Fruit fly (Drosophila melanogaster) whole organism, embryonic: Measurements from ENCODE around the gene Spt20.

Experiments used
- CG10147 ChIP-seq: fragments of 200-800 bp; sonication (Bioruptor generic); optimal IDR thresholded peaks from 2 replicates; lab custom pipeline; 2019; ENCODE audit warnings: missing biosample characterization, mild to moderate bottlenecking, missing genetic modification characterization, moderate library complexity
- CG10979 ChIP-seq: fragments of 200-800 bp; sonication (Bioruptor generic); optimal IDR thresholded peaks from 2 replicates; lab custom pipeline; 2018; ENCODE audit warnings: missing biosample characterization, mild to moderate bottlenecking, missing genetic modification characterization, moderate library complexity
- CG11695 ChIP-seq: fragments of 200-800 bp; sonication (Bioruptor generic); IDR thresholded peaks from 3 replicates; pipeline ENCODE4 v1.3.6; 2022; ENCODE audit warnings: missing biosample characterization, missing genetic modification characterization
- CG1233 ChIP-seq: fragments of 200-800 bp; sonication (Bioruptor generic); optimal IDR thresholded peaks from 4 replicates; lab custom pipeline; 2018; ENCODE audit warnings: missing biosample characterization, mild to moderate bottlenecking, missing genetic modification characterization
- CG13775 ChIP-seq: fragments of 200-800 bp; sonication (Bioruptor generic); optimal IDR thresholded peaks from 3 replicates; lab custom pipeline; 2017; ENCODE audit warnings: missing biosample characterization, mild to moderate bottlenecking, missing genetic modification characterization
- CG13894 ChIP-seq: fragments of 200-800 bp; sonication (Bioruptor generic); optimal IDR thresholded peaks from 3 replicates; lab custom pipeline; 2018; ENCODE audit warnings: missing biosample characterization, mild to moderate bottlenecking, missing genetic modification characterization, moderate library complexity
- CG15011 ChIP-seq: fragments of 200-800 bp; sonication (Bioruptor generic); optimal IDR thresholded peaks from 3 replicates; lab custom pipeline; 2018; ENCODE audit warnings: missing biosample characterization, mild to moderate bottlenecking, missing genetic modification characterization
- CG16863 ChIP-seq: fragments of 200-800 bp; sonication (Bioruptor generic); optimal IDR thresholded peaks from 3 replicates; lab custom pipeline; 2016; ENCODE audit warnings: missing biosample characterization, missing genetic modification characterization
- CG18262 ChIP-seq: fragments of 200-800 bp; optimal IDR thresholded peaks from 3 replicates; lab custom pipeline; 2019; ENCODE audit warnings: missing biosample characterization, mild to moderate bottlenecking, missing genetic modification characterization, moderate library complexity
- CG2129 ChIP-seq: fragments of 200-800 bp; sonication (Bioruptor generic); IDR thresholded peaks from 2 replicates; pipeline ENCODE4 v1.3.6; 2022; ENCODE audit warnings: missing biosample characterization, missing genetic modification characterization; ENCODE audit not compliant: partially characterized antibody
- CG3838 ChIP-seq: fragments of 200-800 bp; sonication (Bioruptor generic); optimal IDR thresholded peaks from 3 replicates; lab custom pipeline; 2016; ENCODE audit warnings: missing biosample characterization, missing genetic modification characterization
- CG4360 ChIP-seq: fragments of 200-800 bp; sonication (Bioruptor generic); IDR thresholded peaks from 2 replicates; pipeline ENCODE4 v1.3.6; 2022; ENCODE audit warnings: missing biosample characterization, missing genetic modification characterization
- CG5180 ChIP-seq: fragments of 200-800 bp; sonication (Bioruptor generic); optimal IDR thresholded peaks from 3 replicates; lab custom pipeline; 2017; ENCODE audit warnings: missing biosample characterization, missing genetic modification characterization, mild to moderate bottlenecking, moderate library complexity, missing genetic modification reagents
- CG7357 ChIP-seq: fragments of 200-800 bp; sonication (Bioruptor generic); IDR thresholded peaks from 3 replicates; pipeline ENCODE4 v1.3.6; 2022; ENCODE audit warnings: missing biosample characterization, missing genetic modification characterization
- CG7372 ChIP-seq: fragments of 200-800 bp; sonication (Bioruptor generic); IDR thresholded peaks from 2 replicates; pipeline ENCODE4 v1.3.6; 2022; ENCODE audit warnings: missing biosample characterization, missing genetic modification characterization
- CG8944 ChIP-seq: fragments of 200-800 bp; sonication (Bioruptor generic); optimal IDR thresholded peaks from 3 replicates; lab custom pipeline; 2016; ENCODE audit warnings: missing biosample characterization, missing genetic modification characterization
- CG9797 ChIP-seq: fragments of 200-800 bp; sonication (Bioruptor generic); optimal IDR thresholded peaks from 3 replicates; lab custom pipeline; 2018; ENCODE audit warnings: missing biosample characterization, mild to moderate bottlenecking, missing genetic modification characterization
- CoRest ChIP-seq: fragments of 200-800 bp; sonication (Bioruptor generic); optimal IDR thresholded peaks from 3 replicates; lab custom pipeline; 2018; ENCODE audit warnings: missing biosample characterization, mild to moderate bottlenecking, missing genetic modification characterization, moderate library complexity
- Doc2 ChIP-seq: fragments of 200-800 bp; sonication (Bioruptor generic); IDR thresholded peaks from 2 replicates; pipeline ENCODE4 v1.3.6; 2022; ENCODE audit warnings: missing biosample characterization, missing genetic modification characterization
- HLHmδ ChIP-seq: fragments of 200-800 bp; sonication (Bioruptor generic); optimal IDR thresholded peaks from 2 replicates; lab custom pipeline; 2018; ENCODE audit warnings: missing biosample characterization, mild to moderate bottlenecking, missing genetic modification characterization, moderate library complexity
- NC2α ChIP-seq: fragments of 200-800 bp; sonication (Bioruptor generic); optimal IDR thresholded peaks from 2 replicates; lab custom pipeline; 2016; ENCODE audit warnings: missing biosample characterization, missing genetic modification characterization
- Nf-YB ChIP-seq: fragments of 200-800 bp; sonication (Bioruptor generic); optimal IDR thresholded peaks from 3 replicates; lab custom pipeline; 2019; ENCODE audit warnings: missing biosample characterization, mild to moderate bottlenecking, missing genetic modification characterization, moderate library complexity
- Oli ChIP-seq: fragments of 200-800 bp; sonication (Bioruptor generic); optimal IDR thresholded peaks from 2 replicates; lab custom pipeline; 2018; ENCODE audit warnings: missing biosample characterization, mild to moderate bottlenecking, missing genetic modification characterization, moderate library complexity
- Sin3A ChIP-seq: fragments of >200 bp; optimal IDR thresholded peaks from 2 replicates; lab custom pipeline; 2018
- Sox100B ChIP-seq: fragments of 200-800 bp; sonication (Bioruptor generic); optimal IDR thresholded peaks from 3 replicates; lab custom pipeline; 2018; ENCODE audit warnings: missing biosample characterization, mild to moderate bottlenecking, missing genetic modification characterization
- Sry-β ChIP-seq: fragments of 200-800 bp; sonication (Bioruptor generic); optimal IDR thresholded peaks from 2 replicates; lab custom pipeline; 2018; ENCODE audit warnings: missing biosample characterization, mild to moderate bottlenecking, missing genetic modification characterization, moderate library complexity
- Ssrp ChIP-seq: fragments of 200-800 bp; sonication (Bioruptor generic); optimal IDR thresholded peaks from 2 replicates; lab custom pipeline; 2018; ENCODE audit warnings: missing biosample characterization, mild to moderate bottlenecking, missing genetic modification characterization, moderate library complexity
- YL-1 ChIP-seq: fragments of 200-800 bp; sonication (Bioruptor generic); optimal IDR thresholded peaks from 3 replicates; lab custom pipeline; 2017; ENCODE audit warnings: missing biosample characterization, mild to moderate bottlenecking, missing genetic modification characterization
- ab ChIP-seq: fragments of 200-800 bp; sonication (Bioruptor generic); optimal IDR thresholded peaks from 2 replicates; lab custom pipeline; 2016; ENCODE audit warnings: missing biosample characterization, missing genetic modification characterization
- cad ChIP-seq: fragments of >200 bp; optimal IDR thresholded peaks from 2 replicates; lab custom pipeline; 2017; ENCODE audit warnings: missing biosample characterization, missing genetic modification characterization
- cato ChIP-seq: fragments of 200-800 bp; sonication (Bioruptor generic); optimal IDR thresholded peaks from 2 replicates; lab custom pipeline; 2016; ENCODE audit warnings: missing biosample characterization, missing genetic modification characterization, borderline replicate concordance
- dan ChIP-seq: fragments of 200-800 bp; sonication (Bioruptor generic); IDR thresholded peaks from 2 replicates; pipeline ENCODE4 v1.3.6; 2022; ENCODE audit warnings: missing biosample characterization, missing genetic modification characterization
- dmrt99B ChIP-seq: fragments of 200-800 bp; sonication (Bioruptor generic); optimal IDR thresholded peaks from 2 replicates; lab custom pipeline; 2018; ENCODE audit warnings: missing biosample characterization, mild to moderate bottlenecking, missing genetic modification characterization, moderate library complexity
- dysf ChIP-seq: fragments of 200-800 bp; sonication (Bioruptor generic); IDR thresholded peaks from 3 replicates; pipeline ENCODE4 v1.3.6; 2022; ENCODE audit warnings: missing biosample characterization, missing genetic modification characterization
- eyg ChIP-seq: fragments of 200-800 bp; sonication (Bioruptor generic); optimal IDR thresholded peaks from 3 replicates; lab custom pipeline; 2016; ENCODE audit warnings: missing biosample characterization, missing genetic modification characterization
- ftz-f1 ChIP-seq: fragments of 200-800 bp; sonication (Bioruptor generic); optimal IDR thresholded peaks from 2 replicates; lab custom pipeline; 2016; ENCODE audit warnings: missing biosample characterization, missing genetic modification characterization
- fu2 ChIP-seq: fragments of 200-800 bp; sonication (Bioruptor generic); optimal IDR thresholded peaks from 2 replicates; lab custom pipeline; 2016; ENCODE audit warnings: missing biosample characterization, missing genetic modification characterization
- gce ChIP-seq: fragments of 200-800 bp; sonication (Bioruptor generic); IDR thresholded peaks from 3 replicates; pipeline ENCODE4 v1.3.6; 2022; ENCODE audit warnings: missing biosample characterization, missing genetic modification characterization
- h ChIP-seq: fragments of >200 bp; optimal IDR thresholded peaks from 2 replicates; lab custom pipeline; 2017
- nau ChIP-seq: fragments of 200-800 bp; sonication (Bioruptor generic); optimal IDR thresholded peaks from 3 replicates; lab custom pipeline; 2017; ENCODE audit warnings: missing biosample characterization, mild to moderate bottlenecking, missing genetic modification characterization, missing genetic modification reagents
- nmo ChIP-seq: fragments of 200-800 bp; sonication (Bioruptor generic); optimal IDR thresholded peaks from 2 replicates; lab custom pipeline; 2018; ENCODE audit warnings: missing biosample characterization, mild to moderate bottlenecking, missing genetic modification characterization, moderate library complexity
- pb ChIP-seq: fragments of 200-800 bp; sonication (Bioruptor generic); optimal IDR thresholded peaks from 3 replicates; lab custom pipeline; 2016; ENCODE audit warnings: missing biosample characterization, missing genetic modification characterization
- pho ChIP-seq: fragments of 200-800 bp; sonication (Bioruptor generic); optimal IDR thresholded peaks from 2 replicates; lab custom pipeline; 2016; ENCODE audit warnings: missing biosample characterization, missing genetic modification characterization
- psq ChIP-seq: fragments of 200-800 bp; sonication (Bioruptor generic); optimal IDR thresholded peaks from 2 replicates; lab custom pipeline; 2017; ENCODE audit warnings: missing biosample characterization, missing genetic modification characterization
- run ChIP-seq: fragments of 200-800 bp; sonication (Bioruptor generic); optimal IDR thresholded peaks from 3 replicates; lab custom pipeline; 2018; ENCODE audit warnings: missing biosample characterization, mild to moderate bottlenecking, missing genetic modification characterization
- schlank ChIP-seq: fragments of 200-800 bp; sonication (Bioruptor generic); optimal IDR thresholded peaks from 2 replicates; lab custom pipeline; 2018; ENCODE audit warnings: missing biosample characterization, mild to moderate bottlenecking, missing genetic modification characterization
- slp2 ChIP-seq: fragments of 200-800 bp; sonication (Bioruptor generic); optimal IDR thresholded peaks from 2 replicates; lab custom pipeline; 2016; ENCODE audit warnings: missing biosample characterization, missing genetic modification characterization
- tup ChIP-seq: fragments of 200-800 bp; sonication (Bioruptor generic); optimal IDR thresholded peaks from 2 replicates; lab custom pipeline; 2016; ENCODE audit warnings: missing biosample characterization, mild to moderate bottlenecking, missing genetic modification characterization, moderate library complexity
- tx ChIP-seq: fragments of 200-800 bp; sonication (Bioruptor generic); optimal IDR thresholded peaks from 2 replicates; lab custom pipeline; 2016; ENCODE audit warnings: missing biosample characterization, missing genetic modification characterization
- unc-4 ChIP-seq: fragments of 200-800 bp; sonication (Bioruptor generic); IDR thresholded peaks from 2 replicates; pipeline ENCODE4 v1.3.6; 2022; ENCODE audit warnings: missing biosample characterization, missing genetic modification characterization; ENCODE audit not compliant: partially characterized antibody

Gene Spt20

DNA sequence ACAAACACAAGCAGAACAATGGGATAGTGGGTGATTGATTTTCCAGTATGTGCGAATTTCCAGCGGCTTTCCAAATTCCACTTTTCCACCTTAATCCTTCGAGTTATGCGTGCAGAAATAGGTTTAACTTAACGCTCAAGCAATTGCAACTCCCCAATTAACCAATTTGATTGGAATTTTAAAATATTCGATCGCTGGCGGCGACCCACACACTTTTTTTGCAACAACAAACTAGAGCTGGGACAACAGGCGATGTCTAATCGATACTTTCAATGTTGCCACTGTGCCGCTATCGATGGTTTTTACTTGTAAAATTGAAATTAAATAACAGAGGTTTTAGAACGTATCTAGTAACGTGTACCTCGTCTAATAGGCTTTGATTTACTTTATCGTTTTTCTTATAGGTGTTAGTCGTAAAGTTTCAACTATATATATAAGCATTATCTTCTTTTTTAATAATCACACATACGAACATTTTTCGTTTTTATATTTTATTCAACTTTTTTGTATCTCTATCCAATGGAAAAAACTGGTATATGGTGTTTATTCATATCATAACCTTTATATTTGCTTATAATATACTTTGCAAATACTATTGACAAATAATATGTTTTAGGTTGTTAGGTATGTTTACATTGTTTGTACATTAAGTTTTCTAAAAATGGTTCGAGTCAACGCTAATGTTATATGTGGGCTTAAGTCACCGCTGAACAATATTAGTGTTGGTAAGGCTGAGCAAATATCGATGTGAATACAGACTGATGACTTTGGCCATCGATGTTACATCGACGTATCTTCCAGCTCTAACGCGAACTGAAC, 16.3 kb upstream of the Spt20 start, which contains the start of the genes Abp1 and Tgi (continued):
- no peak for TF ChIP-seq Nf-YB
- TF ChIP-seq dan (GFP tag; lab: Robert Waterston, UW), result no peak
- TF ChIP-seq Sox100B (GFP tag; lab: Kevin White, UChicago), result no peak
- TF ChIP-seq pb (GFP tag; lab: Kevin White, UChicago), result no peak
- TF ChIP-seq slp2 (GFP tag; lab: Kevin White, UChicago), result no peak
- no peak for TF ChIP-seq CG10979 (tag; lab: Kevin White, UChicago)
- TF ChIP-seq CG3838 (GFP tag; lab: Kevin White, UChicago), result no peak
- no peak for TF ChIP-seq psq (GFP tag; lab: Kevin White, UChicago)
- TF ChIP-seq CG18262 (tag; lab: Kevin White, UChicago), result no peak
- peak; percentile 49 for TF ChIP-seq nmo (GFP tag; lab: Kevin White, UChicago)
- no peak for TF ChIP-seq tup (GFP tag; lab: Kevin White, UChicago)
- TF ChIP-seq pho (GFP tag; lab: Kevin White, UChicago), result peak; percentile 46
- TF ChIP-seq YL-1 (GFP tag; lab: Kevin White, UChicago), result peak; percentile 16
- TF ChIP-seq CG9797 (GFP tag; lab: Kevin White, UChicago), result no peak
- peak; percentile 32 for TF ChIP-seq CG13894
- no peak for TF ChIP-seq nau (GFP tag; lab: Kevin White, UChicago)
- TF ChIP-seq NC2α (GFP tag; lab: Kevin White, UChicago), result no peak
- TF ChIP-seq CG4360 (GFP tag; lab: Robert Waterston, UW), result peak; percentile 75
- TF ChIP-seq CG7357 (GFP tag; lab: Robert Waterston, UW), result no peak
- TF ChIP-seq Oli, result no peak
- TF ChIP-seq CG10147 (GFP tag; lab: Kevin White, UChicago), result no peak
- TF ChIP-seq cad (GFP tag; lab: Kevin White, UChicago), result no peak
- no peak for TF ChIP-seq CG1233
- no peak for TF ChIP-seq Sry-β
- TF ChIP-seq ab (GFP tag; lab: Kevin White, UChicago), result no peak
- TF ChIP-seq unc-4 (GFP tag; lab: Robert Waterston, UW), result peak; percentile 73
- no peak for TF ChIP-seq schlank (tag; lab: Kevin White, UChicago)
- no peak for TF ChIP-seq gce (GFP tag; lab: Robert Waterston, UW)
- TF ChIP-seq CG8944 (GFP tag; lab: Kevin White, UChicago), result peak; percentile 8
- TF ChIP-seq tx (GFP tag; lab: Kevin White, UChicago), result no peak
- TF ChIP-seq fu2, result peak; percentile 37
- TF ChIP-seq CG7372 (GFP tag; lab: Robert Waterston, UW), result no peak
- no peak for TF ChIP-seq h (lab: Kevin White, UChicago)
- no peak for TF ChIP-seq CG16863 (GFP tag; lab: Kevin White, UChicago)
- no peak for TF ChIP-seq ftz-f1 (GFP tag; lab: Kevin White, UChicago)
- peak; percentile 46 for TF ChIP-seq CG2129 (GFP tag; lab: Robert Waterston, UW)
- no peak for TF ChIP-seq eyg
- TF ChIP-seq Sin3A (lab: Kevin White, UChicago), result no peak
- no peak for TF ChIP-seq CG11695 (GFP tag; lab: Robert Waterston, UW)
- no peak for TF ChIP-seq CG13775 (GFP tag; lab: Kevin White, UChicago)
- TF ChIP-seq run (tag; lab: Kevin White, UChicago), result no peak
- TF ChIP-seq CG15011 (GFP tag; lab: Kevin White, UChicago), result no peak
- TF ChIP-seq dysf (GFP tag; lab: Robert Waterston, UW), result no peak
- TF ChIP-seq Doc2, result no peak
- peak; percentile 66 for TF ChIP-seq CoRest (tag; lab: Kevin White, UChicago)
- TF ChIP-seq HLHmδ, result no peak
- no peak for TF ChIP-seq cato (GFP tag; lab: Kevin White, UChicago)
- TF ChIP-seq CG5180 (GFP tag; lab: Kevin White, UChicago), result no peak
- TF ChIP-seq dmrt99B, result no peak
- no peak for TF ChIP-seq Ssrp (tag; lab: Kevin White, UChicago)
